Fruit fly (Drosophila melanogaster) whole organism, pupa: Measurements from ENCODE around the gene Ran-like.

Experiments used
- CG10348 ChIP-seq: fragments of 200-800 bp; sonication (Bioruptor generic); IDR thresholded peaks from 2 replicates; pipeline ENCODE4 v1.3.6; 2022; ENCODE audit warnings: missing biosample characterization, missing genetic modification characterization
- CG12605 ChIP-seq: fragments of 200-800 bp; sonication (Bioruptor generic); IDR thresholded peaks from 2 replicates; pipeline ENCODE4 v1.3.6; 2022; ENCODE audit warnings: missing biosample characterization, missing genetic modification characterization
- CG13204 ChIP-seq: fragments of 200-800 bp; sonication (Bioruptor generic); optimal IDR thresholded peaks from 2 replicates; lab custom pipeline; 2018; ENCODE audit warnings: missing biosample characterization, mild to moderate bottlenecking, missing genetic modification characterization, moderate library complexity
- CG14655 ChIP-seq: fragments of 200-800 bp; sonication (Bioruptor generic); optimal IDR thresholded peaks from 3 replicates; lab custom pipeline; 2017; ENCODE audit warnings: mild to moderate bottlenecking, missing biosample characterization, missing genetic modification reagents, missing genetic modification characterization
- CG15710 ChIP-seq: fragments of 200-800 bp; sonication (Bioruptor generic); optimal IDR thresholded peaks from 2 replicates; lab custom pipeline; 2018; ENCODE audit warnings: missing biosample characterization, mild to moderate bottlenecking, missing genetic modification characterization, moderate library complexity
- CG17806 ChIP-seq: fragments of 200-800 bp; sonication (Bioruptor generic); optimal IDR thresholded peaks from 2 replicates; lab custom pipeline; 2018; ENCODE audit warnings: missing biosample characterization, mild to moderate bottlenecking, missing genetic modification characterization, moderate library complexity
- CG32121 ChIP-seq: fragments of 200-800 bp; sonication (Bioruptor generic); IDR thresholded peaks from 2 replicates; pipeline ENCODE4 v1.3.6; 2022; ENCODE audit warnings: missing biosample characterization, missing genetic modification characterization
- CG34367 ChIP-seq: fragments of 200-800 bp; sonication (Bioruptor generic); optimal IDR thresholded peaks from 2 replicates; lab custom pipeline; 2018; ENCODE audit warnings: missing biosample characterization, mild to moderate bottlenecking, missing genetic modification characterization
- CG4496 ChIP-seq: fragments of 200-800 bp; sonication (Bioruptor generic); IDR thresholded peaks from 3 replicates; pipeline ENCODE4 v1.3.6; 2022; ENCODE audit warnings: missing biosample characterization, missing genetic modification characterization
- CG8159 ChIP-seq: fragments of 200-800 bp; sonication (Bioruptor generic); optimal IDR thresholded peaks from 3 replicates; lab custom pipeline; 2018; ENCODE audit warnings: missing biosample characterization, mild to moderate bottlenecking, missing genetic modification characterization, moderate library complexity
- CG8301 ChIP-seq: fragments of 200-800 bp; sonication (Bioruptor generic); optimal IDR thresholded peaks from 2 replicates; lab custom pipeline; 2018; ENCODE audit warnings: missing biosample characterization, mild to moderate bottlenecking, missing genetic modification characterization
- CG9948 ChIP-seq: fragments of 200-800 bp; sonication (Bioruptor generic); optimal IDR thresholded peaks from 2 replicates; lab custom pipeline; 2018; ENCODE audit warnings: missing biosample characterization, mild to moderate bottlenecking, missing genetic modification characterization, moderate library complexity
- D1 ChIP-seq: fragments of 200-800 bp; sonication (Bioruptor generic); optimal IDR thresholded peaks from 2 replicates; lab custom pipeline; 2018; ENCODE audit warnings: missing biosample characterization, mild to moderate bottlenecking, missing genetic modification characterization, moderate library complexity
- EcR ChIP-seq: fragments of 200-800 bp; sonication (Bioruptor generic); optimal IDR thresholded peaks from 3 replicates; lab custom pipeline; 2019; ENCODE audit warnings: missing biosample characterization, missing genetic modification characterization, mild to moderate bottlenecking, moderate library complexity, missing genetic modification reagents
- Ets98B ChIP-seq: fragments of 200-800 bp; sonication (Bioruptor generic); IDR thresholded peaks from 2 replicates; pipeline ENCODE4 v1.3.6; 2022; ENCODE audit warnings: missing biosample characterization, missing genetic modification characterization
- Pif1A ChIP-seq: fragments of 200-800 bp; sonication (Bioruptor generic); optimal IDR thresholded peaks from 3 replicates; lab custom pipeline; 2016; ENCODE audit warnings: missing biosample characterization, missing genetic modification characterization
- Pif1B ChIP-seq: fragments of 200-800 bp; sonication (Bioruptor generic); optimal IDR thresholded peaks from 3 replicates; lab custom pipeline; 2016; ENCODE audit warnings: missing biosample characterization, missing genetic modification characterization
- Snoo ChIP-seq: fragments of 200-800 bp; sonication (Bioruptor generic); optimal IDR thresholded peaks from 3 replicates; lab custom pipeline; 2017; ENCODE audit warnings: missing biosample characterization, mild to moderate bottlenecking, missing genetic modification characterization, inconsistent platforms
- fd96Ca ChIP-seq: fragments of 200-800 bp; sonication (Bioruptor generic); IDR thresholded peaks from 3 replicates; pipeline ENCODE4 v1.3.6; 2022; ENCODE audit warnings: missing biosample characterization, missing genetic modification characterization
- gl ChIP-seq: fragments of 200-800 bp; sonication (Bioruptor generic); optimal IDR thresholded peaks from 2 replicates; lab custom pipeline; 2018; ENCODE audit warnings: missing biosample characterization, mild to moderate bottlenecking, missing genetic modification characterization
- rn ChIP-seq: fragments of 200-800 bp; sonication (Bioruptor generic); IDR thresholded peaks from 2 replicates; pipeline ENCODE4 v1.3.6; 2022; ENCODE audit warnings: missing biosample characterization, missing genetic modification characterization

The Ran-like gene

DNA sequence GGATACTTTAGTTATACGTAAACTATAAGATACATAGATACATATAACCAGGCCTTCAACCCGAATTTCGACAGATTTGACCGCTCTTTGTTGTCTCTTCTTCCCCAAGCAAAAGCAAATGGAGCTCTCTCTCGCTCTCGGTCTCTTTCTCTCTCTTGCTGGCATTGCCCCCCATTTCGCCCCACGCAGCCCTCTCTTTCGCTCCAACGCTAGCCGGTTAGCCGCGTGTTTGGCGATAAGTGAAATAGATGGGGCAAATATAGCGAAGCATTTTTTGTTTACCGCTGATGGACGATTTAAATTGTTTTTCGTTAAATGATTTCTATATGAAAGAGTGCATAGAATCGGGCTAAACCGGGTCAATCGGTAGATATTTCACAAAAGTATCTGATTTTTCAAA lies 29.2 kb upstream of the Ran-like start:
- TF ChIP-seq rn (GFP tag; lab: Robert Waterston, UW) (no peak), CG10348 (no peak), CG32121 (GFP tag; lab: Robert Waterston, UW) (peak; percentile 43; the same call in 1 of the 2 replicates), EcR (GFP tag; lab: Kevin White, UChicago) (peak; percentile 83), CG12605 (peak; percentile 60)

DNA sequence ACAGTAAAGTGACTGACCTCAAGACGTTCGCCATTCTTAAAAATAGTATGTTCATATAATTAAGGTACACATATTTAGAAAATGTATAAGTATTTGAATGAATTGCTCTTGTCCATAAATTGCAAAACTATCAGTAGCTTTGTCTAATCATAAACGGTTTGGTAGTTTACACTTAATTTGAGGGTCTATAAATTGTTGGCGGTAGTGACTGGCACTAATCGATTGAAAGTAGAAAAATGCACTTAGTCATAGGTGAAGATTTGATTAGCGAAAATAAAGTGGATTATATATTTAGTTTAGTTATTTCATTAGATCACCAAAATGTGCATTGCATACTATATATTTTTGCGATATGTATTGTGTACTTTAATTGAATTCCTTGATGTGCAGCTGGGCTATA lies 28.5 kb upstream of the Ran-like start:
- TF ChIP-seq Pif1A (GFP tag; lab: Kevin White, UChicago), result no peak
- no peak for TF ChIP-seq Pif1B (GFP tag; lab: Kevin White, UChicago)
- TF ChIP-seq CG9948 (tag; lab: Kevin White, UChicago), result no peak
- TF ChIP-seq CG8159 (tag; lab: Kevin White, UChicago), result no peak
- TF ChIP-seq CG15710 (tag; lab: Kevin White, UChicago), result no peak
- TF ChIP-seq Snoo (tag; lab: Kevin White, UChicago), result no peak
- no peak for TF ChIP-seq CG13204
- TF ChIP-seq CG17806, result no peak
- TF ChIP-seq Ets98B, result no peak
- TF ChIP-seq CG10348, result no peak
- no peak for TF ChIP-seq CG8301
- no peak for TF ChIP-seq gl (tag; lab: Kevin White, UChicago)
- no peak for TF ChIP-seq EcR (GFP tag; lab: Kevin White, UChicago)
- no peak for TF ChIP-seq CG12605
- no peak for TF ChIP-seq D1
- TF ChIP-seq CG4496 (GFP tag; lab: Robert Waterston, UW), result no peak
- TF ChIP-seq, all 21 proteins: peak for 0

DNA sequence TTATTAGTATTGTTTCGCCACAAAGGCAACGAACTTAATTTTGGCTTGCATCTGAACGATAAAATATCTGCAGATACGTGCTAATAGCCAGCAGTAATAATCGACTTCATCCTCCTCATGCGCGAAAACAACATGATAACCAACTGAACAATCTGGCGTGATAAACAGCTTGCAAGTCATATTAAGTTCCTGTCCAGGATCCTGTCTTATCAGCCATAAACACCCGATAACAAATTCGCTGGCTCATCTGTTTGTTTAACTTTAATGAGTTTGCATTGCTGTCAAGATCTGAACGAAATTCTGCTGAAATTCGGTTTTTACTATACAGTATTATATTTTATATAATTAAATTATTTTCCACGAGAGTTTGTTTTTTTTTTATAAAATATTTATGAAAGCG lies 28.1 kb upstream of the Ran-like start:
- TF ChIP-seq CG12605, result no peak
- TF ChIP-seq Snoo (tag; lab: Kevin White, UChicago), result no peak
- no peak for TF ChIP-seq CG13204
- TF ChIP-seq D1, result no peak
- no peak for TF ChIP-seq Ets98B
- no peak for TF ChIP-seq CG34367
- no peak for TF ChIP-seq Pif1A (GFP tag; lab: Kevin White, UChicago)
- no peak for TF ChIP-seq CG10348
- TF ChIP-seq CG32121 (GFP tag; lab: Robert Waterston, UW), result no peak
- no peak for TF ChIP-seq CG4496 (GFP tag; lab: Robert Waterston, UW)
- no peak for TF ChIP-seq rn (GFP tag; lab: Robert Waterston, UW)
- TF ChIP-seq CG8159 (tag; lab: Kevin White, UChicago), result no peak
- no peak for TF ChIP-seq fd96Ca (GFP tag; lab: Robert Waterston, UW)
- TF ChIP-seq CG15710 (tag; lab: Kevin White, UChicago), result no peak
- no peak for TF ChIP-seq CG17806
- no peak for TF ChIP-seq Pif1B (GFP tag; lab: Kevin White, UChicago)
- no peak for TF ChIP-seq EcR (GFP tag; lab: Kevin White, UChicago)
- no peak for TF ChIP-seq gl (tag; lab: Kevin White, UChicago)
- no peak for TF ChIP-seq CG8301
- no peak for TF ChIP-seq CG9948 (tag; lab: Kevin White, UChicago)

DNA sequence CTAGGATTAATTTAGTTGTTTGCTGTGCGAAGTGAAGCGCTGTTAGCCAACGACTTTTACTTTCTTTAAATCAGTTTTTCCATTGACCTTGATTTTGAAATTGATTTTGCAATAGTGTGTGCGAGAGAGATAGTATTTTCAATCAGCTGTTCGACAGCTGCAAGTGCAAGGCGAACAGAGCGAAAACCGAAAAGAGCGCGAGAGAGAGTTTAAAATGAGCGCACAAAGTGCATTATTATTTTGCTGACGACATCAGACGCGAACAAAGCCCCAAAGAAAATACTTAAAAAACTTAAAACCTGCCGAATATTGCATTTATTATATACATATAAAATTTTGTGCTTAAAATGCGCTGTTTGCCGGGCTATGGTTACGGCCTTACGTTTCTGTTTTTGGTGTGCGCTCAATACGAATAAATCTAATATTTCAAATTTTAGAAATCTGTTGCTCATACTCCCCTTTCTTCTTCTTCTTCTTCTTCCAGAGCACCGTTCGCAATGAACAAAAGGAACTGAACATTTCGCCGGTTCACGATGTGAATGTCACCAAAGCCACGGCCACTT lies 26.6 kb upstream of the Ran-like start:
- TF ChIP-seq CG15710 (tag; lab: Kevin White, UChicago), result peak; percentile 2
- peak; percentile 68 for TF ChIP-seq EcR (GFP tag; lab: Kevin White, UChicago)
- no peak for TF ChIP-seq CG13204
- no peak for TF ChIP-seq CG17806
- no peak for TF ChIP-seq Snoo (tag; lab: Kevin White, UChicago)
- peak; percentile 32 for TF ChIP-seq Pif1B (GFP tag; lab: Kevin White, UChicago)

DNA sequence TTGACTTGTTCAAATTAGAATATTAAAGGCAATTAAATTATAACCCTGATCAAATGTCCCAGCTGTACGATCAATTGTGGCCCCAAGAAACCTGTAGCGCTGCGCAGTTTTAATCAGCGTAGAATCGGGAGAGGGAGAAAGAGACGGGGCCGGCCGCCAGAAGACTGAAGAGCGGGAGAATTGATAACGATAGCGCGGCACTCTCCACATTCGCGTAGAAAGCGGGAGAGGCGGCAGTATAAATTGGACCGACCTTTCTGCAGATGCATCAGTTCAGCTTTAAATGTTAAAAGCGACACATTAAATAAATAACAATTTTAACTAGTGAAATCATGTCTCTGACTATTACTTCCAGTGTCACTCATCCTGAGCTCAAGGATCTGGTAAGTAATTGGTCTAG lies 25.6 kb upstream of the Ran-like start, which contains the start of gene MsrA:
Gene MsrA (plus strand): TSS at position 266 of the 400 bp plus-strand sequence.
- TF ChIP-seq CG15710 (tag; lab: Kevin White, UChicago) (no peak), CG8159 (tag; lab: Kevin White, UChicago) (no peak), CG9948 (tag; lab: Kevin White, UChicago) (no peak), CG12605 (peak; percentile 30; the same call in 1 of the 2 replicates), gl (tag; lab: Kevin White, UChicago) (peak; percentile 18), CG13204 (no peak), CG34367 (no peak), rn (GFP tag; lab: Robert Waterston, UW) (no peak), CG8301 (no peak), CG17806 (no peak), Ets98B (no peak), Pif1B (GFP tag; lab: Kevin White, UChicago) (peak; percentile 15), CG4496 (GFP tag; lab: Robert Waterston, UW) (no peak), fd96Ca (GFP tag; lab: Robert Waterston, UW) (no peak), CG10348 (no peak), CG32121 (GFP tag; lab: Robert Waterston, UW) (no peak), Pif1A (GFP tag; lab: Kevin White, UChicago) (peak; percentile 9), EcR (GFP tag; lab: Kevin White, UChicago) (peak; percentile 1), Snoo (tag; lab: Kevin White, UChicago) (no peak), D1 (no peak), CG14655 (GFP tag; lab: Kevin White, UChicago) (no peak)

DNA sequence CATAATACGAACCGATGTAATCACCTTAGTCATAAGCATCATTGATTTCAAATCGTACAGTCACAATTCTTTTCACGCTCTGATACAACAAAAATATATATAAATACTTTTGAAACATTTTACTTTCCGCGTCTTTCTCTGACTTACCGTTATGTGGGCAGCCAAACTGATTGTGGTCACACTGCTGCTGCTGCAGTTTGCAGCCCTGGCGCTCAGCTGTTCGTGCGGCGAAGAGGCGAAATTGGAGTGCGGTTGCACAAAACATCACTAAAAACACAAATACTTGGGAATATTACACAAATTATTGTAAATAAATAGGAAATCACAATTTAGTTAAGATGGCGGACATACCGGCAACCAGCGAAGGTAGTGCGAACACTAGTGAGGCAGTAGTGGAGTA lies 24.2 kb upstream of the Ran-like start, which contains the start of the genes gdl and gdl-ORF39:
Gene gdl (plus strand): TSS at position 48 of the 400 bp plus-strand sequence.
Gene gdl-ORF39 (plus strand): TSS at position 48 of the 400 bp plus-strand sequence.
- TF ChIP-seq CG8159 (tag; lab: Kevin White, UChicago), result no peak
- TF ChIP-seq CG9948 (tag; lab: Kevin White, UChicago), result no peak
- no peak for TF ChIP-seq Pif1A (GFP tag; lab: Kevin White, UChicago)
- TF ChIP-seq CG12605, result no peak
- no peak for TF ChIP-seq CG34367
- no peak for TF ChIP-seq rn (GFP tag; lab: Robert Waterston, UW)
- TF ChIP-seq CG8301, result no peak
- TF ChIP-seq CG10348, result no peak
- TF ChIP-seq EcR (GFP tag; lab: Kevin White, UChicago), result no peak
- TF ChIP-seq CG17806, result no peak
- no peak for TF ChIP-seq Pif1B (GFP tag; lab: Kevin White, UChicago)
- no peak for TF ChIP-seq CG15710 (tag; lab: Kevin White, UChicago)
- no peak for TF ChIP-seq Snoo (tag; lab: Kevin White, UChicago)
- TF ChIP-seq CG4496 (GFP tag; lab: Robert Waterston, UW), result no peak
- TF ChIP-seq fd96Ca (GFP tag; lab: Robert Waterston, UW), result no peak
- no peak for TF ChIP-seq CG14655 (GFP tag; lab: Kevin White, UChicago)
- no peak for TF ChIP-seq CG32121 (GFP tag; lab: Robert Waterston, UW)
- TF ChIP-seq Ets98B, result no peak
- no peak for TF ChIP-seq gl (tag; lab: Kevin White, UChicago)
